Worm (Caenorhabditis elegans) whole organism, L4 larva: ENCODE measurements around the gene W06D11.5.

Source experiments
- F37D6.2 ChIP-seq: sonication (generic microtip); optimal IDR thresholded peaks from 2 replicates; lab custom pipeline; 2016; ENCODE audit warnings: mild to moderate bottlenecking, missing genetic modification characterization, missing compliant biosample characterization
- T26A8.4 ChIP-seq: fragments of 200-800 bp; sonication (Bioruptor generic); IDR thresholded peaks from 2 replicates; pipeline ENCODE4 v1.3.6; 2022; ENCODE audit warnings: missing genetic modification characterization, missing compliant biosample characterization
- ZK337.2 ChIP-seq: fragments of 200-800 bp; sonication (Bioruptor generic); IDR thresholded peaks from 2 replicates; pipeline ENCODE4 v1.3.6; 2022; ENCODE audit warnings: missing genetic modification reagents, missing genetic modification characterization, missing compliant biosample characterization
- aha-1 ChIP-seq: fragments of 150-350 bp; peaks from one replicate; lab custom pipeline; 2014; ENCODE audit warnings: missing biosample characterization, missing genetic modification characterization
- ama-1 ChIP-seq: fragments of 150-350 bp; optimal IDR thresholded peaks from 2 replicates; lab custom pipeline; 2014; ENCODE audit warnings: inconsistent platforms, mixed read lengths
- ceh-28 ChIP-seq: fragments of 150-350 bp; optimal IDR thresholded peaks from 2 replicates; lab custom pipeline; 2014; ENCODE audit warnings: missing biosample characterization, missing genetic modification reagents, missing genetic modification characterization
- ceh-62 ChIP-seq: sonication (generic microtip); optimal IDR thresholded peaks from 2 replicates; lab custom pipeline; 2017; ENCODE audit warnings: missing biosample characterization, missing genetic modification characterization
- ceh-82 ChIP-seq: sonication (generic microtip); optimal IDR thresholded peaks from 2 replicates; lab custom pipeline; 2017; ENCODE audit warnings: missing biosample characterization, missing genetic modification characterization
- daf-16 ChIP-seq, 3 experiments: sonication (generic microtip); optimal IDR thresholded peaks; 2 replicates each; lab custom pipeline; 2016 to 2017; ENCODE audit warnings: missing genetic modification characterization in 3 of 3, missing genetic modification reagents in 3 of 3, mild to moderate bottlenecking in 2 of 3, missing compliant biosample characterization in 2 of 3, missing biosample characterization in 1 of 3, moderate library complexity in 1 of 3
- dmd-6 ChIP-seq: fragments of 200-800 bp; sonication (Bioruptor generic); IDR thresholded peaks from 2 replicates; pipeline ENCODE4 v1.3.6; 2022; ENCODE audit warnings: missing genetic modification reagents, missing genetic modification characterization, missing compliant biosample characterization
- dve-1 ChIP-seq: sonication (generic microtip); optimal IDR thresholded peaks from 2 replicates; lab custom pipeline; 2017; ENCODE audit warnings: antibody characterized with exemption, mild to moderate bottlenecking, missing genetic modification characterization, missing compliant biosample characterization; ENCODE audit not compliant: insufficient read depth
- fos-1 ChIP-seq: fragments of 150-350 bp; optimal IDR thresholded peaks from 2 replicates; lab custom pipeline; 2014; ENCODE audit warnings: missing biosample characterization, missing genetic modification characterization
- gei-8 ChIP-seq: fragments of 200-800 bp; sonication (Bioruptor generic); optimal IDR thresholded peaks from 2 replicates; lab custom pipeline; 2018; ENCODE audit warnings: mild to moderate bottlenecking, missing genetic modification characterization, missing compliant biosample characterization
- hlh-11 ChIP-seq: fragments of 200-800 bp; sonication (Bioruptor generic); optimal IDR thresholded peaks from 2 replicates; lab custom pipeline; 2018; ENCODE audit warnings: mild to moderate bottlenecking, missing genetic modification characterization, missing compliant biosample characterization
- lin-13 ChIP-seq: fragments of 150-350 bp; optimal IDR thresholded peaks from 2 replicates; lab custom pipeline; 2014; ENCODE audit warnings: missing biosample characterization, missing genetic modification reagents, missing genetic modification characterization
- lin-29 ChIP-seq: fragments of 200-800 bp; sonication (Bioruptor generic); IDR thresholded peaks from 2 replicates; pipeline ENCODE4 v1.3.6; 2022; ENCODE audit warnings: missing genetic modification reagents, missing genetic modification characterization, missing compliant biosample characterization
- lin-38 ChIP-seq: fragments of 200-800 bp; sonication (Bioruptor generic); IDR thresholded peaks from 2 replicates; pipeline ENCODE4 v1.3.6; 2022; ENCODE audit warnings: missing genetic modification reagents, missing genetic modification characterization, missing compliant biosample characterization
- lin-39 ChIP-seq: fragments of 150-350 bp; optimal IDR thresholded peaks from 2 replicates; lab custom pipeline; 2014; ENCODE audit warnings: missing biosample characterization, missing genetic modification reagents, missing genetic modification characterization
- lir-3 ChIP-seq: sonication (generic microtip); optimal IDR thresholded peaks from 2 replicates; lab custom pipeline; 2016; ENCODE audit warnings: mild to moderate bottlenecking, missing genetic modification characterization, missing compliant biosample characterization
- mdl-1 ChIP-seq, 2 experiments: fragments of 150-350 bp in 1 of 2; sonication (generic microtip) in 1 of 2; optimal IDR thresholded peaks; 2 replicates each; lab custom pipeline; 2014 to 2017; ENCODE audit warnings: missing biosample characterization in 2 of 2, missing genetic modification characterization in 2 of 2
- mdt-29 ChIP-seq: fragments of 200-800 bp; sonication (Bioruptor generic); IDR thresholded peaks from 2 replicates; pipeline ENCODE4 v1.3.6; 2022; ENCODE audit warnings: missing genetic modification reagents, missing genetic modification characterization, missing compliant biosample characterization
- mes-2 ChIP-seq: sonication (generic microtip); optimal IDR thresholded peaks from 2 replicates; lab custom pipeline; 2016; ENCODE audit warnings: missing genotype, mild to moderate bottlenecking, missing genetic modification characterization, missing compliant biosample characterization; ENCODE audit not compliant: poor library complexity, severe bottlenecking
- mxl-2 ChIP-seq: fragments of 200-800 bp; sonication (Bioruptor generic); conservative IDR thresholded peaks from 2 replicates; pipeline ENCODE4 v1.3.6; 2022; ENCODE audit warnings: missing genetic modification reagents, missing genetic modification characterization, missing compliant biosample characterization
- mxl-3 ChIP-seq: fragments of 200-800 bp; sonication (Bioruptor generic); optimal IDR thresholded peaks from 2 replicates; lab custom pipeline; 2018; ENCODE audit warnings: mild to moderate bottlenecking, missing genetic modification characterization, missing compliant biosample characterization
- nhr-10 ChIP-seq: fragments of 150-350 bp; optimal IDR thresholded peaks from 2 replicates; lab custom pipeline; 2014; ENCODE audit warnings: missing biosample characterization, missing genetic modification characterization
- nhr-25 ChIP-seq: sonication (generic microtip); optimal IDR thresholded peaks from 2 replicates; lab custom pipeline; 2017; ENCODE audit warnings: missing genetic modification characterization, mild to moderate bottlenecking, missing compliant biosample characterization, antibody characterized with exemption, moderate library complexity, borderline replicate concordance; ENCODE audit not compliant: insufficient read depth
- nhr-41 ChIP-seq: fragments of 200-800 bp; sonication (Bioruptor generic); IDR thresholded peaks from 2 replicates; pipeline ENCODE4 v1.3.6; 2022; ENCODE audit warnings: missing genetic modification reagents, missing genetic modification characterization, missing compliant biosample characterization
- nhr-48 ChIP-seq: sonication (generic microtip); optimal IDR thresholded peaks from 2 replicates; lab custom pipeline; 2016; ENCODE audit warnings: mild to moderate bottlenecking, missing genetic modification characterization, missing compliant biosample characterization
- nhr-6 ChIP-seq: fragments of 150-350 bp; optimal IDR thresholded peaks from 2 replicates; lab custom pipeline; 2014; ENCODE audit warnings: missing biosample characterization, missing genetic modification characterization
- nhr-76 ChIP-seq: fragments of 150-350 bp; optimal IDR thresholded peaks from 2 replicates; lab custom pipeline; 2014; ENCODE audit warnings: missing biosample characterization, missing genetic modification characterization
- nhr-77 ChIP-seq: fragments of 150-350 bp; optimal IDR thresholded peaks from 2 replicates; lab custom pipeline; 2014; ENCODE audit warnings: missing biosample characterization, missing genetic modification characterization
- php-3 ChIP-seq: fragments of 200-800 bp; sonication (Bioruptor generic); IDR thresholded peaks from 2 replicates; pipeline ENCODE4 v1.3.6; 2022; ENCODE audit warnings: missing genetic modification reagents, missing genetic modification characterization, missing compliant biosample characterization
- set-16 ChIP-seq: fragments of 200-800 bp; sonication (Bioruptor generic); IDR thresholded peaks from 2 replicates; pipeline ENCODE4 v1.3.6; 2022; ENCODE audit warnings: missing genetic modification reagents, missing genetic modification characterization, missing compliant biosample characterization
- snpc-1.2 ChIP-seq: fragments of 200-800 bp; sonication (Bioruptor generic); IDR thresholded peaks from 2 replicates; pipeline ENCODE4 v1.3.6; 2022; ENCODE audit warnings: missing genetic modification reagents, missing genetic modification characterization, missing compliant biosample characterization
- spr-1 ChIP-seq: sonication (generic microtip); optimal IDR thresholded peaks from 2 replicates; lab custom pipeline; 2016; ENCODE audit warnings: mild to moderate bottlenecking, missing genetic modification characterization, missing compliant biosample characterization
- spr-3 ChIP-seq: fragments of 200-800 bp; sonication (Bioruptor generic); optimal IDR thresholded peaks from 2 replicates; lab custom pipeline; 2018; ENCODE audit warnings: mild to moderate bottlenecking, missing genetic modification characterization, missing compliant biosample characterization
- tag-97 ChIP-seq: fragments of 200-800 bp; sonication (Bioruptor generic); IDR thresholded peaks from 2 replicates; pipeline ENCODE4 v1.3.6; 2022; ENCODE audit warnings: missing genetic modification characterization, missing compliant biosample characterization
- unc-130 ChIP-seq: sonication (generic microtip); optimal IDR thresholded peaks from 2 replicates; lab custom pipeline; 2016; ENCODE audit warnings: missing genetic modification reagents, missing genetic modification characterization, missing compliant biosample characterization
- unc-62 ChIP-seq, 3 experiments: fragments of 150-350 bp in 1 of 3; sonication (generic microtip); optimal IDR thresholded peaks in 2 of 3; peaks in 1 of 3; 1 replicate in 1 of 3; 2 replicates in 2 of 3; lab custom pipeline; 2014 to 2017; ENCODE audit warnings: missing biosample characterization in 3 of 3, missing genetic modification characterization in 3 of 3, missing genetic modification reagents in 3 of 3, missing genotype in 1 of 3
- zag-1 ChIP-seq: fragments of 150-350 bp; optimal IDR thresholded peaks from 2 replicates; lab custom pipeline; 2014; ENCODE audit warnings: missing biosample characterization, missing genetic modification characterization
- zfp-2 ChIP-seq: sonication (generic microtip); optimal IDR thresholded peaks from 2 replicates; lab custom pipeline; 2016; ENCODE audit warnings: mild to moderate bottlenecking, missing genetic modification characterization, missing compliant biosample characterization
- zip-11 ChIP-seq: fragments of 200-800 bp; sonication (Bioruptor generic); IDR thresholded peaks from 2 replicates; pipeline ENCODE4 v1.3.6; 2022; ENCODE audit warnings: missing genetic modification characterization, missing compliant biosample characterization
- zip-2 ChIP-seq: fragments of 150-350 bp; optimal IDR thresholded peaks from 2 replicates; lab custom pipeline; 2014; ENCODE audit warnings: missing biosample characterization, missing genetic modification characterization

Gene W06D11.5

ce11 chrX:12341338-12341737 lies 41.4 kb downstream of the W06D11.5 start, which contains the start of gene zig-2:
Gene zig-2 (minus strand): TSS chrX:12341438.
- TF ChIP-seq lin-13 (GFP tag; lab: Kevin White, UChicago) (no peak), lin-38 (GFP tag; lab: Robert Waterston, UW) (no peak), ama-1 (lab: Kevin White, UChicago) (no peak), spr-1 (tag; lab: Kevin White, UChicago) (no peak), zfp-2 (tag; lab: Kevin White, UChicago) (no peak), nhr-10 (tag; lab: Kevin White, UChicago) (no peak), gei-8 (no peak), unc-130 (no peak), mxl-2 (GFP tag; lab: Robert Waterston, UW) (no peak), dve-1 (tag; lab: Kevin White, UChicago) (no peak), ZK337.2 (no peak)
- TF ChIP-seq, all 104 proteins: peak for 0

- TF ChIP-seq nhr-25 (tag; lab: Kevin White, UChicago) (no peak), ceh-62 (tag; lab: Kevin White, UChicago) (no peak), zip-2 (no peak)
Observed at ce11 chrX:12343279-12343678, 43.3 kb downstream of the W06D11.5 start, which contains the start of the genes nspc-9 and nspc-10. Gene nspc-9 (minus strand): TSS chrX:12343379. Gene nspc-10 (plus strand): TSS chrX:12343609.

ce11 chrX:12346729-12347128 lies 46.8 kb downstream of the W06D11.5 start, which contains the start of gene F42F12.11:
Gene F42F12.11 (plus strand): TSS chrX:12347029.
- TF ChIP-seq set-16 (GFP tag; lab: Robert Waterston, UW) (no peak), spr-1 (tag; lab: Kevin White, UChicago) (no peak), ceh-82 (tag; lab: Kevin White, UChicago) (no peak), zip-11 (GFP tag; lab: Robert Waterston, UW) (no peak), aha-1 (tag; lab: Kevin White, UChicago) (peak; percentile 10), daf-16 (GFP tag; optimal IDR thresholded peaks at IDR 0.05; lab: Kevin White, UChicago) (no peak), daf-16 (tag; optimal IDR thresholded peaks at IDR 0.05; lab: Kevin White, UChicago) (no peak), spr-3 (GFP tag; lab: Kevin White, UChicago) (no peak), zfp-2 (tag; lab: Kevin White, UChicago) (no peak)

ce11 chrX:12347822-12348221 lies 47.9 kb downstream of the W06D11.5 start:
- TF ChIP-seq mxl-3 (GFP tag; lab: Kevin White, UChicago) (peak; percentile 53), zip-2 (no peak), nhr-76 (tag; lab: Kevin White, UChicago) (no peak), snpc-1.2 (peak; percentile 89), php-3 (GFP tag; lab: Robert Waterston, UW) (no peak; the same call in 1 of the 2 replicates), mes-2 (tag; lab: Kevin White, UChicago) (peak; percentile 77), nhr-48 (no peak), mdl-1 (tag; optimal IDR thresholded peaks at IDR 0.05; lab: Kevin White, UChicago) (no peak), nhr-6 (tag; lab: Kevin White, UChicago) (peak; percentile 32), unc-62 (GFP tag; optimal IDR thresholded peaks at IDR 0.05 in 1 of 2; lab: Kevin White, UChicago) (no peak), unc-62 (tag; optimal IDR thresholded peaks at IDR 0.05; lab: Kevin White, UChicago) (no peak), nhr-25 (tag; lab: Kevin White, UChicago) (no peak), hlh-11 (tag; lab: Kevin White, UChicago) (peak; percentile 51), T26A8.4 (GFP tag; lab: Robert Waterston, UW) (peak; percentile 50), nhr-77 (no peak), dmd-6 (GFP tag; lab: Robert Waterston, UW) (peak; percentile 54), mdt-29 (GFP tag; lab: Robert Waterston, UW) (no peak), ceh-28 (tag; lab: Kevin White, UChicago) (no peak), lin-29 (GFP tag; lab: Robert Waterston, UW) (no peak), mxl-2 (GFP tag; lab: Robert Waterston, UW) (no peak), lir-3 (no peak), lin-39 (tag; lab: Kevin White, UChicago) (no peak), tag-97 (no peak), spr-3 (GFP tag; lab: Kevin White, UChicago) (peak; percentile 35), aha-1 (tag; lab: Kevin White, UChicago) (peak; percentile 92), daf-16 (GFP tag; optimal IDR thresholded peaks at IDR 0.05; lab: Kevin White, UChicago) (peak; percentile 22 to 59), daf-16 (tag; optimal IDR thresholded peaks at IDR 0.05; lab: Kevin White, UChicago) (peak; percentile 67), fos-1 (tag; lab: Kevin White, UChicago) (no peak), zag-1 (tag; lab: Kevin White, UChicago) (no peak), nhr-41 (GFP tag; lab: Robert Waterston, UW) (no peak), F37D6.2 (tag; lab: Kevin White, UChicago) (no peak), lin-13 (GFP tag; lab: Kevin White, UChicago) (peak; percentile 14), lin-38 (GFP tag; lab: Robert Waterston, UW) (no peak)
